Worm (Caenorhabditis elegans): ENCODE data around the gene sri-74.
"Not testable (repeated sequence)": the region's sequence is repeated elsewhere in the genome, so short reads cannot be mapped to it uniquely, and the experiment has no call there.

DNA sequence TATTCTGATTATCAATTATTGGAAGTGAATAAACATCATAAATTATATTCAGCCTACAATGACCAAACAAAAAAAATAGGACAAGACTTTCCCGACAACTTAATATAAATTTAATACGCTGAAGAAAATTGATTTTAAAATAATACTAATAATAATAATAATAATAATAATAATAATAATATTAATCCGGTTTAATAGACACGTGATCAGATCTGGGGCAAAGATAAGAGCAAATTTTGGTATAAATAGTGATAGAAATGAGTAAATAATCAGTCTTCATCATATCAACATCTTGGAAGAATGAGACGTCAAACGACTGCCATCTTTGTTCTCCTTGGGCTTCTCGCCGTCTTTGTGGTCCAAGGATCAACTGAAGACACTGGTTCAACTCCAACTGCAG lies 36.2 kb upstream of the sri-74 start, which contains the start of gene msrp-6:
- TF ChIP-seq pha-4 (tag; optimal IDR thresholded peaks at IDR 0.05); nhr-76 (tag; optimal IDR thresholded peaks at IDR 0.05); nhr-12 (tag; optimal IDR thresholded peaks at IDR 0.05); lin-13 (tag; optimal IDR thresholded peaks at IDR 0.05); nhr-237 (tag; optimal IDR thresholded peaks at IDR 0.05); zip-8 (tag; optimal IDR thresholded peaks at IDR 0.05); snpc-4 (tag; optimal IDR thresholded peaks at IDR 0.05); ces-1 (GFP tag; optimal IDR thresholded peaks at IDR 0.05); cnd-1 (tag; optimal IDR thresholded peaks at IDR 0.05); unc-62 (GFP tag; optimal IDR thresholded peaks at IDR 0.05); unc-39 (tag; optimal IDR thresholded peaks at IDR 0.05); sptf-1 (tag; optimal IDR thresholded peaks at IDR 0.05): not testable (repeated sequence)
